Fruit fly (Drosophila melanogaster) whole organism, embryonic: ENCODE data around the gene NimC2.

Experiments
- B-H1 ChIP-seq: fragments of 200-800 bp; sonication (Bioruptor generic); IDR thresholded peaks from 3 replicates; pipeline ENCODE4 v1.3.6; 2022; ENCODE audit warnings: missing biosample characterization, missing genetic modification characterization
- CG10147 ChIP-seq: fragments of 200-800 bp; sonication (Bioruptor generic); optimal IDR thresholded peaks from 2 replicates; lab custom pipeline; 2019; ENCODE audit warnings: missing biosample characterization, mild to moderate bottlenecking, missing genetic modification characterization, moderate library complexity
- CG10321 ChIP-seq: fragments of 200-800 bp; sonication (Bioruptor generic); IDR thresholded peaks from 2 replicates; pipeline ENCODE4 v1.3.6; 2022; ENCODE audit warnings: missing biosample characterization, missing genetic modification characterization
- CG10565 ChIP-seq: fragments of 200-800 bp; sonication (Bioruptor generic); optimal IDR thresholded peaks from 3 replicates; lab custom pipeline; 2016; ENCODE audit warnings: missing biosample characterization, mild to moderate bottlenecking, missing genetic modification characterization
- CG11085 ChIP-seq: fragments of 200-800 bp; sonication (Bioruptor generic); IDR thresholded peaks from 2 replicates; pipeline ENCODE4 v1.3.6; 2022; ENCODE audit warnings: missing biosample characterization, missing genetic modification characterization
- CG12299 ChIP-seq: fragments of 200-800 bp; sonication (Bioruptor generic); optimal IDR thresholded peaks from 2 replicates; lab custom pipeline; 2018; ENCODE audit warnings: missing biosample characterization, mild to moderate bottlenecking, missing genetic modification characterization
- CG13775 ChIP-seq: fragments of 200-800 bp; sonication (Bioruptor generic); optimal IDR thresholded peaks from 3 replicates; lab custom pipeline; 2017; ENCODE audit warnings: missing biosample characterization, mild to moderate bottlenecking, missing genetic modification characterization
- CG14050 ChIP-seq: fragments of 200-800 bp; sonication (Bioruptor generic); IDR thresholded peaks from 3 replicates; pipeline ENCODE4 v1.3.6; 2022; ENCODE audit warnings: missing biosample characterization, missing genetic modification characterization
- CG14441 ChIP-seq: fragments of 200-800 bp; sonication (Bioruptor generic); IDR thresholded peaks from 2 replicates; pipeline ENCODE4 v1.3.6; 2022; ENCODE audit warnings: missing biosample characterization, missing genetic modification characterization
- CG14860 ChIP-seq: fragments of 200-800 bp; sonication (Bioruptor generic); IDR thresholded peaks from 3 replicates; pipeline ENCODE4 v1.3.6; 2022; ENCODE audit warnings: missing biosample characterization, missing genetic modification characterization; ENCODE audit not compliant: partially characterized antibody
- CG15011 ChIP-seq: fragments of 200-800 bp; sonication (Bioruptor generic); optimal IDR thresholded peaks from 3 replicates; lab custom pipeline; 2018; ENCODE audit warnings: missing biosample characterization, mild to moderate bottlenecking, missing genetic modification characterization
- CG15073 ChIP-seq: fragments of 200-800 bp; sonication (Bioruptor generic); optimal IDR thresholded peaks from 2 replicates; lab custom pipeline; 2016; ENCODE audit warnings: missing biosample characterization, missing genetic modification characterization
- CG15479 ChIP-seq: fragments of 200-800 bp; sonication (Bioruptor generic); optimal IDR thresholded peaks from 3 replicates; lab custom pipeline; 2019; ENCODE audit warnings: missing biosample characterization, mild to moderate bottlenecking, missing genetic modification characterization, moderate library complexity
- CG1647 ChIP-seq: fragments of 200-800 bp; sonication (Bioruptor generic); optimal IDR thresholded peaks from 3 replicates; lab custom pipeline; 2016; ENCODE audit warnings: missing biosample characterization, missing genetic modification characterization
- CG17186 ChIP-seq: fragments of 200-800 bp; sonication (Bioruptor generic); optimal IDR thresholded peaks from 3 replicates; lab custom pipeline; 2017; ENCODE audit warnings: missing biosample characterization, missing genetic modification reagents, missing genetic modification characterization
- CG17568 ChIP-seq: fragments of 200-800 bp; sonication (Bioruptor generic); optimal IDR thresholded peaks from 2 replicates; lab custom pipeline; 2018; ENCODE audit warnings: missing biosample characterization, mild to moderate bottlenecking, missing genetic modification characterization, moderate library complexity
- CG18262 ChIP-seq: fragments of 200-800 bp; optimal IDR thresholded peaks from 3 replicates; lab custom pipeline; 2019; ENCODE audit warnings: missing biosample characterization, mild to moderate bottlenecking, missing genetic modification characterization, moderate library complexity
- CG4424 ChIP-seq: fragments of 200-800 bp; sonication (Bioruptor generic); optimal IDR thresholded peaks from 3 replicates; lab custom pipeline; 2016; ENCODE audit warnings: missing biosample characterization, missing genetic modification characterization
- CG6654 ChIP-seq: fragments of 200-800 bp; sonication (Bioruptor generic); optimal IDR thresholded peaks from 2 replicates; lab custom pipeline; 2017; ENCODE audit warnings: missing biosample characterization, mild to moderate bottlenecking, missing genetic modification characterization
- CG6791 ChIP-seq: fragments of 200-800 bp; sonication (Bioruptor generic); IDR thresholded peaks from 3 replicates; pipeline ENCODE4 v1.3.6; 2022; ENCODE audit warnings: missing biosample characterization, missing genetic modification characterization; ENCODE audit not compliant: partially characterized antibody
- CG8290 ChIP-seq, 3 experiments: fragments of 200-800 bp; sonication (Bioruptor generic); optimal IDR thresholded peaks; 2 replicates each; lab custom pipeline; 2016 to 2019; ENCODE audit warnings: missing biosample characterization in 3 of 3, missing genetic modification characterization in 3 of 3, mild to moderate bottlenecking in 2 of 3, moderate library complexity in 1 of 3
- Camta ChIP-seq: fragments of 200-800 bp; sonication (Bioruptor generic); optimal IDR thresholded peaks from 2 replicates; lab custom pipeline; 2016; ENCODE audit warnings: missing biosample characterization, missing genetic modification characterization
- Dip2 ChIP-seq: fragments of 200-800 bp; sonication (Bioruptor generic); IDR thresholded peaks from 2 replicates; pipeline ENCODE4 v1.3.6; 2022; ENCODE audit warnings: missing biosample characterization, missing genetic modification characterization
- Doc3 ChIP-seq: fragments of 200-800 bp; sonication (Bioruptor generic); IDR thresholded peaks from 3 replicates; pipeline ENCODE4 v1.3.6; 2022; ENCODE audit warnings: missing biosample characterization, missing genetic modification characterization; ENCODE audit not compliant: partially characterized antibody
- Myb ChIP-seq: fragments of 200-800 bp; sonication (Bioruptor generic); optimal IDR thresholded peaks from 2 replicates; lab custom pipeline; 2016; ENCODE audit warnings: missing biosample characterization, missing genetic modification characterization
- Neu2 ChIP-seq: fragments of 200-800 bp; sonication (Bioruptor generic); optimal IDR thresholded peaks from 3 replicates; lab custom pipeline; 2016; ENCODE audit warnings: missing biosample characterization, missing genetic modification characterization, borderline replicate concordance
- Taf1 ChIP-seq: fragments of 200-800 bp; sonication (Bioruptor generic); IDR thresholded peaks from 2 replicates; pipeline ENCODE4 v1.3.6; 2022; ENCODE audit warnings: missing biosample characterization, missing genetic modification characterization
- Vsx1 ChIP-seq: fragments of 200-800 bp; sonication (Bioruptor generic); optimal IDR thresholded peaks from 2 replicates; lab custom pipeline; 2017; ENCODE audit warnings: missing biosample characterization, mild to moderate bottlenecking, missing genetic modification characterization, missing genetic modification reagents
- ase ChIP-seq: fragments of 200-800 bp; sonication (Bioruptor generic); IDR thresholded peaks from 3 replicates; pipeline ENCODE4 v1.3.6; 2022; ENCODE audit warnings: missing biosample characterization, missing genetic modification characterization
- ash1 ChIP-seq: fragments of 200-800 bp; sonication (Bioruptor generic); optimal IDR thresholded peaks from 2 replicates; lab custom pipeline; 2018; ENCODE audit warnings: missing biosample characterization, mild to moderate bottlenecking, missing genetic modification characterization
- eyg ChIP-seq: fragments of 200-800 bp; sonication (Bioruptor generic); optimal IDR thresholded peaks from 3 replicates; lab custom pipeline; 2016; ENCODE audit warnings: missing biosample characterization, missing genetic modification characterization
- fru ChIP-seq: fragments of >200 bp; optimal IDR thresholded peaks from 2 replicates; lab custom pipeline; 2017
- gcm ChIP-seq: fragments of 200-800 bp; sonication (Bioruptor generic); optimal IDR thresholded peaks from 2 replicates; lab custom pipeline; 2019; ENCODE audit warnings: missing biosample characterization, mild to moderate bottlenecking, missing genetic modification characterization, moderate library complexity
- h ChIP-seq: fragments of >200 bp; optimal IDR thresholded peaks from 2 replicates; lab custom pipeline; 2017
- her ChIP-seq: fragments of 200-800 bp; sonication (Bioruptor generic); optimal IDR thresholded peaks from 2 replicates; lab custom pipeline; 2016; ENCODE audit warnings: missing biosample characterization, missing genetic modification characterization
- lov ChIP-seq, 2 experiments: fragments of 200-800 bp in 1 of 2; fragments of >200 bp in 1 of 2; sonication (Bioruptor generic) in 1 of 2; IDR thresholded peaks in 1 of 2; optimal IDR thresholded peaks in 1 of 2; 2 replicates in 1 of 2; 3 replicates in 1 of 2; pipeline versions ENCODE4 v1.3.6 to Lab custom; 2017 to 2022; ENCODE audit warnings: missing biosample characterization in 1 of 2, missing genetic modification characterization in 1 of 2
- mirr ChIP-seq: fragments of 200-800 bp; sonication (Bioruptor generic); optimal IDR thresholded peaks from 3 replicates; lab custom pipeline; 2018; ENCODE audit warnings: missing biosample characterization, mild to moderate bottlenecking, missing genetic modification characterization
- pnt ChIP-seq: fragments of 200-800 bp; sonication (Bioruptor generic); optimal IDR thresholded peaks from 3 replicates; lab custom pipeline; 2016; ENCODE audit warnings: missing biosample characterization, missing genetic modification characterization
- pros ChIP-seq: fragments of 200-800 bp; sonication (Bioruptor generic); optimal IDR thresholded peaks from 3 replicates; lab custom pipeline; 2019; ENCODE audit warnings: missing biosample characterization, mild to moderate bottlenecking, missing genetic modification characterization, moderate library complexity
- pzg ChIP-seq: fragments of 200-800 bp; sonication (Bioruptor generic); optimal IDR thresholded peaks from 3 replicates; lab custom pipeline; 2018; ENCODE audit warnings: missing biosample characterization, mild to moderate bottlenecking, missing genetic modification characterization, moderate library complexity
- ro ChIP-seq: fragments of 200-800 bp; sonication (Bioruptor generic); IDR thresholded peaks from 2 replicates; pipeline ENCODE4 v1.3.6; 2022; ENCODE audit warnings: missing biosample characterization, missing genetic modification characterization
- run ChIP-seq: fragments of 200-800 bp; sonication (Bioruptor generic); optimal IDR thresholded peaks from 3 replicates; lab custom pipeline; 2018; ENCODE audit warnings: missing biosample characterization, mild to moderate bottlenecking, missing genetic modification characterization
- salm ChIP-seq: fragments of 200-800 bp; sonication (Bioruptor generic); optimal IDR thresholded peaks from 2 replicates; lab custom pipeline; 2018; ENCODE audit warnings: missing biosample characterization, mild to moderate bottlenecking, missing genetic modification characterization
- slou ChIP-seq: fragments of 200-800 bp; sonication (Bioruptor generic); optimal IDR thresholded peaks from 3 replicates; lab custom pipeline; 2016; ENCODE audit warnings: missing biosample characterization, missing genetic modification characterization
- slp2 ChIP-seq: fragments of 200-800 bp; sonication (Bioruptor generic); optimal IDR thresholded peaks from 2 replicates; lab custom pipeline; 2016; ENCODE audit warnings: missing biosample characterization, missing genetic modification characterization
- ssp ChIP-seq: fragments of 200-800 bp; sonication (Bioruptor generic); IDR thresholded peaks from 2 replicates; pipeline ENCODE4 v1.3.6; 2022; ENCODE audit warnings: missing biosample characterization, missing genetic modification characterization
- tap ChIP-seq: fragments of 200-800 bp; optimal IDR thresholded peaks from 3 replicates; lab custom pipeline; 2019; ENCODE audit warnings: missing biosample characterization, mild to moderate bottlenecking, missing genetic modification characterization, moderate library complexity
- tin ChIP-seq: fragments of 200-800 bp; sonication (Bioruptor generic); optimal IDR thresholded peaks from 3 replicates; lab custom pipeline; 2016; ENCODE audit warnings: missing biosample characterization, missing genetic modification characterization
- zfh2 ChIP-seq: fragments of 200-800 bp; sonication (Bioruptor generic); optimal IDR thresholded peaks from 2 replicates; lab custom pipeline; 2016; ENCODE audit warnings: missing biosample characterization, missing genetic modification characterization

The NimC2 gene

DNA sequence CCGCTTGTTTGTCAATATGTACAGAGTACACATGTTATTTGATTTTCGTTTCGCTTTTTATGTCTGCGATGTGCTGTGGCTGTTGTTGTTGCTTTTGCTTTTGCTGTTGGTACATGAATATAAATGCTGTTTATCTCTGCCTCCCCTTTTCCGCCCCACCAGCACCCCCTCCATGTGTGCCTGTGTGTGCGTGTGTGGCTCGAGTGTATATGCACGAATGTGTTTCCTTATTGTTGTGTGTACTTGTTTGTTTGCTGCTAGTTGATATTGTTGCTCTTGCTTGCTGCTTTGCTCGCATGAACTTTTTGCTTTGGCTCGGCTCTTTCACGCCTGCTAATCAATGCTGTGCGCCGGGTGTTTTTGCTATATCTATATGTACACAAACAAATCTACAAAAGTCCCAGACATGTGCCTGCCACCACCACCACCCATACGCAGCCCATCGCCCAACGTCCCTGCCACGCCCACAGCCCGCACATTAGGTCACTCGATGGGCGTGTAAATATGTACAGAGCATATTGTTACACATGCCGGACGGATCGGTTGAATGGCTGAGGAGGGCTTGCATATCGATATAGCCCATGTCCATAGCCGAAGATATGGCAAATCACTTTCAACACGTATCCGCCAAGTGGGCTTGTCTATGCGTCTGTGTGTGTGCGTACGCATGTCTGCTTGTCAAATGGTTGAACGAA, 44.3 kb downstream of the NimC2 start (continued):
- TF ChIP-seq CG18262 (tag; lab: Kevin White, UChicago) (peak; percentile 97), CG13775 (GFP tag; lab: Kevin White, UChicago) (peak; percentile 96), Dip2 (no peak), fru (lab: Kevin White, UChicago) (no peak), mirr (peak; percentile 100), CG1647 (peak; percentile 99), CG8290 (GFP tag; optimal IDR thresholded peaks at IDR 0.05; lab: Kevin White, UChicago) (peak; percentile 100), CG8290 (tag; optimal IDR thresholded peaks at IDR 0.05; lab: Kevin White, UChicago) (peak; percentile 100), salm (tag; lab: Kevin White, UChicago) (peak; percentile 99), tin (GFP tag; lab: Kevin White, UChicago) (peak; percentile 95), CG10321 (GFP tag; lab: Robert Waterston, UW) (peak; percentile 89), eyg (GFP tag; lab: Kevin White, UChicago) (peak; percentile 100), Taf1 (peak; percentile 93), CG17186 (GFP tag; lab: Kevin White, UChicago) (peak; percentile 98), Myb (GFP tag; lab: Kevin White, UChicago) (peak; percentile 91), zfh2 (GFP tag; lab: Kevin White, UChicago) (peak; percentile 91), CG14860 (GFP tag; lab: Robert Waterston, UW) (0 out of 3 replicates have a peak, but pooled peaks have one; percentile 43), ash1 (GFP tag; lab: Kevin White, UChicago) (peak; percentile 100), h (lab: Kevin White, UChicago) (no peak), ro (peak; percentile 95), CG12299 (tag; lab: Kevin White, UChicago) (peak; percentile 99), gcm (GFP tag; lab: Kevin White, UChicago) (peak; percentile 99), slp2 (GFP tag; lab: Kevin White, UChicago) (peak; percentile 99), CG11085 (GFP tag; lab: Robert Waterston, UW) (peak; percentile 97), CG10147 (GFP tag; lab: Kevin White, UChicago) (peak; percentile 96), B-H1 (GFP tag; lab: Robert Waterston, UW) (peak; percentile 98), slou (GFP tag; lab: Kevin White, UChicago) (peak; percentile 99), CG6791 (no peak), her (peak; percentile 98), Vsx1 (peak; percentile 100), CG10565 (GFP tag; lab: Kevin White, UChicago) (peak; percentile 99), CG17568 (GFP tag; lab: Kevin White, UChicago) (peak; percentile 100), CG15479 (GFP tag; lab: Kevin White, UChicago) (peak; percentile 80), CG4424 (GFP tag; lab: Kevin White, UChicago) (peak; percentile 98), pnt (GFP tag; lab: Kevin White, UChicago) (peak; percentile 99), pros (GFP tag; lab: Kevin White, UChicago) (peak; percentile 69), CG15011 (GFP tag; lab: Kevin White, UChicago) (peak; percentile 100), ssp (GFP tag; lab: Robert Waterston, UW) (peak; percentile 87), lov (optimal IDR thresholded peaks at IDR 0.05; lab: Kevin White, UChicago) (no peak), lov (GFP tag; IDR thresholded peaks at IDR 0.05; lab: Robert Waterston, UW) (peak; percentile 99), Camta (GFP tag; lab: Kevin White, UChicago) (peak; percentile 100), CG6654 (GFP tag; lab: Kevin White, UChicago) (peak; percentile 94), CG15073 (GFP tag; lab: Kevin White, UChicago) (peak; percentile 91), tap (tag; lab: Kevin White, UChicago) (peak; percentile 99), Doc3 (GFP tag; lab: Robert Waterston, UW) (no peak), pzg (peak; percentile 50), Neu2 (peak; percentile 94), ase (peak; percentile 98), run (tag; lab: Kevin White, UChicago) (peak; percentile 98), CG14050 (GFP tag; lab: Robert Waterston, UW) (peak; percentile 97), CG14441 (GFP tag; lab: Robert Waterston, UW) (peak; percentile 97)
